Fruit fly (Drosophila melanogaster): Measurements from ENCODE around the gene CG11396.

The CG11396 gene

DNA sequence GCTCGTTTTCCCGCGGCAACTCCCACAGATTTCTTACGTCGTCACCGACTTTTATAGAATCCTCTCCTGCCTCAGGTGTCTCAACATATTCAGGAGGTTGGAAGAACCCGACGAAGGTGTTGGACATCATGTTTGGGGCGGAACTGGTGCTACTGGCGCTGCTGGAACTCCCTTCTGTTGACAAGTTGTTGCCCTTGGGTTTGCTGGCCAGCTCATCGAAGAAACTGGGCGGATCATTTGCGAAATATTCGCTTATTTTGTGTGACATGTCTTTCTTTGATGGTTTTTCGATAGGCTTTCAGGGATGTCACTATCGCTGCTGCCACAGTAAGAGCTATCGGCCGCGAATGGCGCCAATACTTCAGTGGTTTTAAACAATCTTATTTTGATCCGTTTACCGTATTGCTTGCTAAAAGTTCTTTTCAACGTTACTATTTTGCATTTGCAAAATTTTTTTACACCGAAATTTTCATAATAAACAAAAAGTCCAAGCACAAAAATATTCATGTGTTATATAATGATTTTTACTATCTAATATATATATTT, at the start of gene CG11396:
Gene CG11396, minus strand, starts transcription at position 303 of the 546 bp plus-strand sequence.
- TF ChIP-seq kay (GFP tag; ENCODE audit: borderline replicate concordance) (no peak), cnc (optimal IDR thresholded peaks at IDR 0.05) (no peak), cic (GFP tag; optimal IDR thresholded peaks at IDR 0.05) (no peak), bab1 (GFP tag; optimal IDR thresholded peaks at IDR 0.05) (peak; percentile 34), CG5204 (GFP tag; optimal IDR thresholded peaks at IDR 0.05) (no peak), pad (GFP tag; optimal IDR thresholded peaks at IDR 0.05) (no peak), CG1620 (GFP tag; optimal IDR thresholded peaks at IDR 0.05) (no peak), CG11617 (GFP tag; optimal IDR thresholded peaks at IDR 0.05) (no peak)

DNA sequence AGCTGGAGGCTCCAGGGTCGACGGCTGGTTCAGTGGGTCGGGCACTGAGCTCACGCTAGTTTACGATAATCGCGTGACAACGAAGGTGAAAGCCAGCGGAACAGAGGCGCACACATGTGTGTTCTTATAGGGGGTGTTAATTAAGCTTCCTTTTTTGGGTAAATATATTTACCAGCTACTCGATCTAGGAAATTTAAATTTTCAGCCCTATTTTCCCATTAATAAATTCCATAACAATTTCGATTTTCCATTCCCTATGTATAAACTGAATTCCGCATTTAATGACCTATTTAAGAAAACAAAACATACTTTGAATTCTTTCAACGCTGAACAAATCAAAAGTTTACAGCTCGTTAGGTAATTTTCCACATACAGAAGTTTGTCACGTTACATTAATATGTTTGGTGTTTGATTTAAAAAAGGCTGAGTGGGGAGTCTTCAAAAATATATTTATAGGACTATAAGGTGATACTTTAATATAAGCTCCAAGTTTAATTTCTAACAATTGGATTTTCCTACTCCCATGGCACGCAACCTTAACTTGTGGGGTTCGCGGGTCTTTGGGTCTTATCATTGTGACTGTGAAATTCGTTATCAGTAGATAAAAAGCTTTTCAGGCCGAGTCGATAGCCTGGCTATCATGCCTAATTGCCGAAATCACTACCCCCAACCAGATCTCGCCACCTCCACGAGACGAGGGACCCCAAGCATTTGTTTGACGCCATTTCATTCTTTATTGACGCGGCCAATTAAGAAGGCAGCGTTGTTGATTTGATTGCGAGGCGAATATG, 49.3 kb upstream of the CG11396 start, which contains the start of gene CG13255:
Gene CG13255, plus strand, starts transcription at position 449 of the 791 bp plus-strand sequence.
- no peak for TF ChIP-seq bab1 (GFP tag; optimal IDR thresholded peaks at IDR 0.05)
- TF ChIP-seq ovo (GFP tag; optimal IDR thresholded peaks at IDR 0.05) = no peak
- TF ChIP-seq tj (GFP tag; optimal IDR thresholded peaks at IDR 0.05) = peak; percentile 44
- peak; percentile 68 for TF ChIP-seq CG12768 (GFP tag; optimal IDR thresholded peaks at IDR 0.05)
- no peak for TF ChIP-seq Clk (GFP tag; optimal IDR thresholded peaks at IDR 0.05)
- TF ChIP-seq CG11617 (GFP tag; optimal IDR thresholded peaks at IDR 0.05) = peak; percentile 86
- peak; percentile 63 for TF ChIP-seq CG7045 (GFP tag; optimal IDR thresholded peaks at IDR 0.05)
- peak; percentile 11 for TF ChIP-seq Mnt (GFP tag; optimal IDR thresholded peaks at IDR 0.05)
- TF ChIP-seq CG7101 (tag; optimal IDR thresholded peaks at IDR 0.05) = peak; percentile 52
- no peak for TF ChIP-seq cnc (optimal IDR thresholded peaks at IDR 0.05)
- peak; percentile 75 for TF ChIP-seq CG5204 (GFP tag; optimal IDR thresholded peaks at IDR 0.05)
- TF ChIP-seq toe (GFP tag; optimal IDR thresholded peaks at IDR 0.05) = peak; percentile 56
- TF ChIP-seq CG33017 (tag; optimal IDR thresholded peaks at IDR 0.05) = peak; percentile 63
- peak; percentile 20 for TF ChIP-seq CG14711 (tag; optimal IDR thresholded peaks at IDR 0.05)
- peak; percentile 42 for TF ChIP-seq pad (GFP tag; optimal IDR thresholded peaks at IDR 0.05)
- TF ChIP-seq Crg-1 (GFP tag; optimal IDR thresholded peaks at IDR 0.05) = no peak
- no peak for TF ChIP-seq cic (GFP tag; optimal IDR thresholded peaks at IDR 0.05)
- peak; percentile 58 for TF ChIP-seq Hr96 (GFP tag; optimal IDR thresholded peaks at IDR 0.05)
- TF ChIP-seq CG1620 (GFP tag; optimal IDR thresholded peaks at IDR 0.05) = peak; percentile 14
- peak; percentile 35 for TF ChIP-seq kay (GFP tag; ENCODE audit: borderline replicate concordance)

- no peak for TF ChIP-seq CG7101 (tag; optimal IDR thresholded peaks at IDR 0.05)
- no peak for TF ChIP-seq Crg-1 (GFP tag; optimal IDR thresholded peaks at IDR 0.05)
- no peak for TF ChIP-seq tj (GFP tag; optimal IDR thresholded peaks at IDR 0.05)
- no peak for TF ChIP-seq Mnt (GFP tag; optimal IDR thresholded peaks at IDR 0.05)
- no peak for TF ChIP-seq pad (GFP tag; optimal IDR thresholded peaks at IDR 0.05)
- TF ChIP-seq kay (GFP tag; ENCODE audit: borderline replicate concordance) = no peak
- no peak for TF ChIP-seq cic (GFP tag; optimal IDR thresholded peaks at IDR 0.05)
- no peak for TF ChIP-seq toe (GFP tag; optimal IDR thresholded peaks at IDR 0.05)
- no peak for TF ChIP-seq CG5204 (GFP tag; optimal IDR thresholded peaks at IDR 0.05)
- TF ChIP-seq CG14711 (tag; optimal IDR thresholded peaks at IDR 0.05) = no peak
- TF ChIP-seq CG7045 (GFP tag; optimal IDR thresholded peaks at IDR 0.05) = no peak
- TF ChIP-seq ovo (GFP tag; optimal IDR thresholded peaks at IDR 0.05) = no peak
- no peak for TF ChIP-seq CG33017 (tag; optimal IDR thresholded peaks at IDR 0.05)
These were observed 47.9 kb upstream of the CG11396 start, which contains the start of gene CG3288 for dm6 chr3L:20835882-20836281. Gene CG3288 (plus strand): TSS chr3L:20836182.

dm6 chr3L:20834150-20834549, 46.2 kb upstream of the CG11396 start:
- no peak for TF ChIP-seq pad (GFP tag; optimal IDR thresholded peaks at IDR 0.05)
- no peak for TF ChIP-seq CG1620 (GFP tag; optimal IDR thresholded peaks at IDR 0.05)
- TF ChIP-seq Clk (GFP tag; optimal IDR thresholded peaks at IDR 0.05) = no peak
- TF ChIP-seq cnc (optimal IDR thresholded peaks at IDR 0.05) = no peak
- TF ChIP-seq kay (GFP tag; ENCODE audit: borderline replicate concordance) = no peak
- TF ChIP-seq CG12768 (GFP tag; optimal IDR thresholded peaks at IDR 0.05) = no peak
- TF ChIP-seq ovo (GFP tag; optimal IDR thresholded peaks at IDR 0.05) = no peak
- no peak for TF ChIP-seq bab1 (GFP tag; optimal IDR thresholded peaks at IDR 0.05)
- no peak for TF ChIP-seq toe (GFP tag; optimal IDR thresholded peaks at IDR 0.05)
- no peak for TF ChIP-seq CG7101 (tag; optimal IDR thresholded peaks at IDR 0.05)

dm6 chr3L:20830361-20830760, 42.4 kb upstream of the CG11396 start:
- TF ChIP-seq CG33017 (tag; optimal IDR thresholded peaks at IDR 0.05) (peak; percentile 17), cic (GFP tag; optimal IDR thresholded peaks at IDR 0.05) (peak; percentile 29), CG1620 (GFP tag; optimal IDR thresholded peaks at IDR 0.05) (no peak)

dm6 chr3L:20827962-20828361, 40.0 kb upstream of the CG11396 start:
- TF ChIP-seq cic (GFP tag; optimal IDR thresholded peaks at IDR 0.05) (no peak), ovo (GFP tag; optimal IDR thresholded peaks at IDR 0.05) (peak; percentile 33), Hr96 (GFP tag; optimal IDR thresholded peaks at IDR 0.05) (no peak)

All from whole organism, adult.